Worm (Caenorhabditis elegans): ENCODE data around the gene F26G1.10.
A peak's percentile ranks its signal among the peaks of the same experiment; 100 is the strongest.

The F26G1.10 gene

DNA sequence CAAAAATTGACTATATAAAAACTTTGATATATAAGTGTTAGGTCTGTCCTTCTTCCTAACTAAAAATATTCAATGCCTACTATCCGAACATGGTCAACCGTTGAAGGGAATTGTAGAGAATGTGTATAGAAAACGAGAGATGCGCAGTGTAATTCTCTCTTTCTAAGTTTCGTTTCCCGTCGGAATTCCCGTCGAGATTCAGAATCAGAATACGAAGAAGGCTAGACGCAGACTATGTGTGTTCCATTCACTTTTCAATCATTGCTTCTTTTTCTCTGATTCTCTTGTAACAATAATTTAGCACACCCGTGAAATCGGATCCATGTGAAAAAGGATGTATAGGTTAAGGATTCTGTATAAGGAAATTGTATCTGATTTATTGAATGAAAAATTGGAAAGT is 39.7 kb upstream of the F26G1.10 start:
- no peak for TF ChIP-seq let-526 (GFP tag; IDR thresholded peaks at IDR 0.05)
- TF ChIP-seq D2030.7 (GFP tag; IDR thresholded peaks at IDR 0.05): no peak
- TF ChIP-seq egl-18 (GFP tag; IDR thresholded peaks at IDR 0.05): no peak
- TF ChIP-seq ekl-4 (GFP tag; IDR thresholded peaks at IDR 0.05): no peak
- no peak for TF ChIP-seq Y53G8AR.9 (GFP tag; conservative IDR thresholded peaks at IDR 0.05)
- TF ChIP-seq mcd-1 (GFP tag; IDR thresholded peaks at IDR 0.05): no peak
- TF ChIP-seq lin-26 (GFP tag; IDR thresholded peaks at IDR 0.05): no peak
- TF ChIP-seq hmg-1.2 (GFP tag; IDR thresholded peaks at IDR 0.05): no peak
- TF ChIP-seq ztf-3 (GFP tag; optimal IDR thresholded peaks at IDR 0.05): no peak
- no peak for TF ChIP-seq ztf-26 (tag; optimal IDR thresholded peaks at IDR 0.05)
- TF ChIP-seq attf-6 (GFP tag; IDR thresholded peaks at IDR 0.05): no peak

- TF ChIP-seq egrh-3 (GFP tag; IDR thresholded peaks at IDR 0.05) (no peak), pha-4 (tag; optimal IDR thresholded peaks at IDR 0.05) (no peak), rec-8 (tag; optimal IDR thresholded peaks at IDR 0.05) (no peak), attf-6 (GFP tag; IDR thresholded peaks at IDR 0.05) (no peak), F57C9.4 (tag; optimal IDR thresholded peaks at IDR 0.05) (no peak), ceh-79 (tag; optimal IDR thresholded peaks at IDR 0.05) (no peak), somi-1 (GFP tag; optimal IDR thresholded peaks at IDR 0.05) (no peak), aptf-3 (GFP tag; IDR thresholded peaks at IDR 0.05) (no peak), snpc-1.1 (tag; optimal IDR thresholded peaks at IDR 0.05; ENCODE audit: insufficient read depth) (no peak), lin-26 (GFP tag; IDR thresholded peaks at IDR 0.05) (no peak), ztf-28 (GFP tag; IDR thresholded peaks at IDR 0.05) (no peak), F22D6.2 (tag; optimal IDR thresholded peaks at IDR 0.05) (no peak), snpc-1.3 (tag; optimal IDR thresholded peaks at IDR 0.05; ENCODE audit: insufficient read depth) (no peak), lsl-1 (GFP tag; optimal IDR thresholded peaks at IDR 0.05) (no peak), madf-3 (GFP tag; IDR thresholded peaks at IDR 0.05) (no peak), hsf-1 (GFP tag; IDR thresholded peaks at IDR 0.05) (no peak), ztf-22 (GFP tag; optimal IDR thresholded peaks at IDR 0.05) (no peak), F55B11.4 (tag; optimal IDR thresholded peaks at IDR 0.05; ENCODE audit: borderline replicate concordance, insufficient read depth) (no peak), zim-3 (tag; optimal IDR thresholded peaks at IDR 0.05) (no peak), cebp-2 (GFP tag; IDR thresholded peaks at IDR 0.05) (no peak)
Measured at ce11 chrII:4736585-4736984, 37.6 kb upstream of the F26G1.10 start.

DNA sequence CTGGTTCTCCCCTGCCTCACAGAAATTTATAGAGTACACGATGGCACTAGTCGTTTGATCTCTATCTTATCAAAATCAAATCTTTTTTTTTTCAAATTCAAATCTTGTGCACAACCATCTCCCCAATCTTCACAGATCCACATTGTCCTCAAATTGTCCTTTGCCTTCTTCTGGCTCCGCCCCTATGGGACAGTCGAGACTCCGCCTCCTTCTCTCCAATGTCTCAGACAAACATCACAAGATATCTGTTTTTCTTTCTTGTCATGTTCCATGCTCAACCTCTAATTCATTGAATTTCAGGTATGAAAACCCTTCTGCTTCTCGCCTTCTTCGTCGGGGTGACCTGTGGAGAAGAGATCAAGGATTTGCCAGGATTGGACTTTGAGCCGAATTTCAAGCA is 36.8 kb upstream of the F26G1.10 start, which contains the start of gene ctsa-1.1:
Gene ctsa-1.1 (plus strand): TSS at position 301 of the 400 bp plus-strand sequence.
- TF ChIP-seq ama-1 (optimal IDR thresholded peaks at IDR 0.05): no peak
- no peak for TF ChIP-seq ama-1 (GFP tag; optimal IDR thresholded peaks at IDR 0.05)
- no peak for TF ChIP-seq snpc-1.3 (tag; optimal IDR thresholded peaks at IDR 0.05; ENCODE audit: insufficient read depth)
- TF ChIP-seq pha-4 (tag; optimal IDR thresholded peaks at IDR 0.05): no peak
- no peak for TF ChIP-seq lin-40 (tag; optimal IDR thresholded peaks at IDR 0.05)
- no peak for TF ChIP-seq snpc-3.4 (tag; optimal IDR thresholded peaks at IDR 0.05)
- no peak for TF ChIP-seq repo-1 (tag; optimal IDR thresholded peaks at IDR 0.05)
- 0 out of 2 replicates have a peak, but pooled peaks have one; percentile 33 for TF ChIP-seq hsf-1 (GFP tag; IDR thresholded peaks at IDR 0.05)

DNA sequence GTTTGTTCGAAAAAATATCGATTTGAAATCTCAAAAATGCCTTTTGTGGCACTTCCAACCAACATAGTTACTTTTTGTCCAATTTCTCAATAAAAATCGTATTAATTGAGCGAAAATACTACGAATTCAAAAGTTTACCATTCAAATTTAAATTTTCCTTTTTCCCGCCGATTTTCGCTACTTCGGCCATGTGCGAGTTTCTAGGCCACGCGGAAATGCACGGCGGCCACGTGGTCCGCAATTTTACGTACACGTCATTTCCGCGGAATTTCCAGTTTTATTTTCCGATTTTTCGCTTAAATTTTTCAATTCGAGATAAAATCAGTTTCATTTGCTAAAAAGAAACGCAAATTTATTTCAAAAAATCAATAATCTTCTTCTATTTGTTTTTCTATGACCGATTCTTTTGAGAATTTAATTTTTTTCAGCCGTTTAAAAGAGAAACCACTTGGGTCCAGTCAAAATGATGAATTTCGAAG is 34.2 kb upstream of the F26G1.10 start, which contains the start of gene eas-1:
Gene eas-1 (plus strand): TSS at position 429 of the 479 bp plus-strand sequence.
- peak; percentile 76; the same call in 1 of the 2 replicates for TF ChIP-seq aptf-2 (GFP tag; conservative IDR thresholded peaks at IDR 0.05)
- TF ChIP-seq ccch-3 (GFP tag; optimal IDR thresholded peaks at IDR 0.05): peak; percentile 37
- peak; percentile 27 for TF ChIP-seq ztf-18 (tag; optimal IDR thresholded peaks at IDR 0.05)
- no peak for TF ChIP-seq F10E7.11 (tag; optimal IDR thresholded peaks at IDR 0.05)
- 0 out of 2 replicates have a peak, but pooled peaks have one; percentile 23 for TF ChIP-seq hmg-1.2 (GFP tag; IDR thresholded peaks at IDR 0.05)
- peak; percentile 69 for TF ChIP-seq ceh-100 (GFP tag; IDR thresholded peaks at IDR 0.05)
- TF ChIP-seq ets-4 (GFP tag; optimal IDR thresholded peaks at IDR 0.05): no peak
- TF ChIP-seq ceh-40 (GFP tag; IDR thresholded peaks at IDR 0.05): no peak
- peak; percentile 73 for TF ChIP-seq atf-7 (tag; optimal IDR thresholded peaks at IDR 0.05)
- TF ChIP-seq sptf-2 (GFP tag; optimal IDR thresholded peaks at IDR 0.05): peak; percentile 5
- TF ChIP-seq B0019.2 (GFP tag; conservative IDR thresholded peaks at IDR 0.05): peak; percentile 33; the same call in 1 of the 2 replicates
- TF ChIP-seq ceh-91 (GFP tag; IDR thresholded peaks at IDR 0.05): peak; percentile 50; the same call in 1 of the 2 replicates
